Fruit fly (Drosophila melanogaster) whole organism, embryonic: Measurements from ENCODE around the gene Hecw.

Experiments used
- Ada2b ChIP-seq: fragments of 200-800 bp; sonication (Bioruptor generic); IDR thresholded peaks from 2 replicates; pipeline ENCODE4 v1.3.6; 2022; ENCODE audit warnings: missing biosample characterization, missing genetic modification characterization
- Bgb ChIP-seq: fragments of 200-800 bp; sonication (Bioruptor generic); IDR thresholded peaks from 2 replicates; pipeline ENCODE4 v1.3.6; 2022; ENCODE audit warnings: missing biosample characterization, missing genetic modification characterization; ENCODE audit not compliant: partially characterized antibody
- Blimp-1 ChIP-seq: fragments of 200-800 bp; sonication (Bioruptor generic); optimal IDR thresholded peaks from 3 replicates; lab custom pipeline; 2018; ENCODE audit warnings: missing biosample characterization, missing genetic modification characterization, mild to moderate bottlenecking, moderate library complexity, missing genetic modification reagents
- CG10147 ChIP-seq: fragments of 200-800 bp; sonication (Bioruptor generic); optimal IDR thresholded peaks from 2 replicates; lab custom pipeline; 2019; ENCODE audit warnings: missing biosample characterization, mild to moderate bottlenecking, missing genetic modification characterization, moderate library complexity
- CG11093 ChIP-seq: fragments of 200-800 bp; sonication (Bioruptor generic); IDR thresholded peaks from 3 replicates; pipeline ENCODE4 v1.3.6; 2022; ENCODE audit warnings: missing biosample characterization, missing genetic modification characterization
- CG11247 ChIP-seq: fragments of 200-800 bp; sonication (Bioruptor generic); IDR thresholded peaks from 2 replicates; pipeline ENCODE4 v1.3.6; 2022; ENCODE audit warnings: missing biosample characterization, missing genetic modification characterization
- CG11695 ChIP-seq: fragments of 200-800 bp; sonication (Bioruptor generic); IDR thresholded peaks from 3 replicates; pipeline ENCODE4 v1.3.6; 2022; ENCODE audit warnings: missing biosample characterization, missing genetic modification characterization
- CG12155 ChIP-seq: fragments of 200-800 bp; sonication (Bioruptor generic); optimal IDR thresholded peaks from 3 replicates; lab custom pipeline; 2016; ENCODE audit warnings: missing biosample characterization, missing genetic modification characterization
- CG13894 ChIP-seq: fragments of 200-800 bp; sonication (Bioruptor generic); optimal IDR thresholded peaks from 3 replicates; lab custom pipeline; 2018; ENCODE audit warnings: missing biosample characterization, mild to moderate bottlenecking, missing genetic modification characterization, moderate library complexity
- CG15514 ChIP-seq: fragments of 200-800 bp; sonication (Bioruptor generic); optimal IDR thresholded peaks from 3 replicates; lab custom pipeline; 2017; ENCODE audit warnings: missing biosample characterization, missing genetic modification characterization, mild to moderate bottlenecking, moderate library complexity, missing genetic modification reagents
- CG1602 ChIP-seq: fragments of 200-800 bp; sonication (Bioruptor generic); optimal IDR thresholded peaks from 3 replicates; lab custom pipeline; 2016; ENCODE audit warnings: missing biosample characterization, missing genetic modification characterization
- CG3065 ChIP-seq: fragments of 200-800 bp; sonication (Bioruptor generic); optimal IDR thresholded peaks from 2 replicates; lab custom pipeline; 2016; ENCODE audit warnings: missing biosample characterization, missing genetic modification characterization
- CG31224 ChIP-seq: fragments of 200-800 bp; sonication (Bioruptor generic); IDR thresholded peaks from 2 replicates; pipeline ENCODE4 v1.3.6; 2022; ENCODE audit warnings: missing biosample characterization, missing genetic modification characterization
- CG32532 ChIP-seq: fragments of 200-800 bp; sonication (Bioruptor generic); IDR thresholded peaks from 2 replicates; pipeline ENCODE4 v1.3.6; 2022; ENCODE audit warnings: missing biosample characterization, missing genetic modification characterization
- CG34376 ChIP-seq: fragments of 200-800 bp; sonication (Bioruptor generic); optimal IDR thresholded peaks from 2 replicates; lab custom pipeline; 2018; ENCODE audit warnings: missing biosample characterization, mild to moderate bottlenecking, missing genetic modification characterization
- CG3847 ChIP-seq: fragments of 200-800 bp; sonication (Bioruptor generic); IDR thresholded peaks from 2 replicates; pipeline ENCODE4 v1.3.6; 2022; ENCODE audit warnings: missing biosample characterization, missing genetic modification characterization
- CG4617 ChIP-seq: fragments of 200-800 bp; sonication (Bioruptor generic); optimal IDR thresholded peaks from 3 replicates; lab custom pipeline; 2016; ENCODE audit warnings: missing biosample characterization, missing genetic modification characterization, borderline replicate concordance
- CG6683 ChIP-seq: fragments of 200-800 bp; sonication (Bioruptor generic); optimal IDR thresholded peaks from 2 replicates; lab custom pipeline; 2017; ENCODE audit warnings: missing biosample characterization, mild to moderate bottlenecking, missing genetic modification characterization, missing genetic modification reagents
- CG6813 ChIP-seq: fragments of 200-800 bp; sonication (Bioruptor generic); optimal IDR thresholded peaks from 2 replicates; lab custom pipeline; 2017; ENCODE audit warnings: missing biosample characterization, missing genetic modification characterization, mild to moderate bottlenecking, moderate library complexity, missing genetic modification reagents
- CG7839 ChIP-seq: fragments of 200-800 bp; sonication (Bioruptor generic); optimal IDR thresholded peaks from 3 replicates; lab custom pipeline; 2018; ENCODE audit warnings: missing biosample characterization, mild to moderate bottlenecking, missing genetic modification characterization, moderate library complexity
- CG9215 ChIP-seq: fragments of 200-800 bp; sonication (Bioruptor generic); IDR thresholded peaks from 2 replicates; pipeline ENCODE4 v1.3.6; 2022; ENCODE audit warnings: missing biosample characterization, missing genetic modification characterization
- Drgx ChIP-seq: fragments of 200-800 bp; sonication (Bioruptor generic); IDR thresholded peaks from 2 replicates; pipeline ENCODE4 v1.3.6; 2022; ENCODE audit warnings: missing biosample characterization, missing genetic modification characterization
- E2f1 ChIP-seq: fragments of 200-800 bp; sonication (Bioruptor generic); IDR thresholded peaks from 2 replicates; pipeline ENCODE4 v1.3.6; 2022; ENCODE audit warnings: missing biosample characterization, missing genetic modification characterization
- Gsc ChIP-seq: fragments of 200-800 bp; sonication (Bioruptor generic); IDR thresholded peaks from 2 replicates; pipeline ENCODE4 v1.3.6; 2022; ENCODE audit warnings: missing biosample characterization, missing genetic modification characterization
- Hand ChIP-seq: fragments of 200-800 bp; sonication (Bioruptor generic); optimal IDR thresholded peaks from 2 replicates; lab custom pipeline; 2017; ENCODE audit warnings: mild to moderate bottlenecking, missing biosample characterization, missing genetic modification reagents, missing genetic modification characterization
- HmgD ChIP-seq: fragments of 200-800 bp; sonication (Bioruptor generic); optimal IDR thresholded peaks from 3 replicates; lab custom pipeline; 2016; ENCODE audit warnings: missing biosample characterization, missing genetic modification characterization
- Hr39 ChIP-seq: fragments of >200 bp; optimal IDR thresholded peaks from 2 replicates; lab custom pipeline; 2017
- MTF-1 ChIP-seq: fragments of 200-800 bp; sonication (Bioruptor generic); optimal IDR thresholded peaks from 2 replicates; lab custom pipeline; 2018; ENCODE audit warnings: missing biosample characterization, mild to moderate bottlenecking, missing genetic modification characterization, borderline replicate concordance
- Meics ChIP-seq: fragments of 200-800 bp; sonication (Bioruptor generic); optimal IDR thresholded peaks from 2 replicates; lab custom pipeline; 2017; ENCODE audit warnings: missing biosample characterization, mild to moderate bottlenecking, missing genetic modification characterization
- Ravus ChIP-seq: fragments of 200-800 bp; sonication (Bioruptor generic); IDR thresholded peaks from 2 replicates; pipeline ENCODE4 v1.3.6; 2022; ENCODE audit warnings: missing biosample characterization, missing genetic modification characterization
- Vsx1 ChIP-seq: fragments of 200-800 bp; sonication (Bioruptor generic); optimal IDR thresholded peaks from 2 replicates; lab custom pipeline; 2017; ENCODE audit warnings: missing biosample characterization, mild to moderate bottlenecking, missing genetic modification characterization, missing genetic modification reagents
- aop ChIP-seq: fragments of 200-800 bp; sonication (Bioruptor generic); IDR thresholded peaks from 2 replicates; pipeline ENCODE4 v1.3.6; 2022; ENCODE audit warnings: missing biosample characterization, missing genetic modification characterization
- croc ChIP-seq: fragments of 200-800 bp; sonication (Bioruptor generic); conservative IDR thresholded peaks from 3 replicates; pipeline ENCODE4 v1.3.6; 2022; ENCODE audit warnings: missing biosample characterization, missing genetic modification characterization
- fd3F ChIP-seq: fragments of 200-800 bp; sonication (Bioruptor generic); optimal IDR thresholded peaks from 2 replicates; lab custom pipeline; 2018; ENCODE audit warnings: missing biosample characterization, mild to moderate bottlenecking, missing genetic modification characterization, moderate library complexity
- gro ChIP-seq: fragments of 200-800 bp; sonication (Bioruptor generic); optimal IDR thresholded peaks from 2 replicates; lab custom pipeline; 2016; ENCODE audit warnings: missing biosample characterization, missing genetic modification characterization
- gsb-n ChIP-seq: fragments of 200-800 bp; sonication (Bioruptor generic); optimal IDR thresholded peaks from 3 replicates; lab custom pipeline; 2018; ENCODE audit warnings: missing biosample characterization, mild to moderate bottlenecking, missing genetic modification characterization
- kni ChIP-seq: fragments of 200-800 bp; sonication (Bioruptor generic); optimal IDR thresholded peaks from 3 replicates; lab custom pipeline; 2017; ENCODE audit warnings: mild to moderate bottlenecking, missing biosample characterization, missing genetic modification reagents, missing genetic modification characterization
- lola ChIP-seq, 3 experiments: fragments of >200 bp in 2 of 3; fragments of 200-800 bp in 1 of 3; sonication (Bioruptor generic) in 1 of 3; optimal IDR thresholded peaks; 2 replicates each; lab custom pipeline; 2017 to 2019; ENCODE audit warnings: missing biosample characterization in 3 of 3, missing genetic modification characterization in 3 of 3, mild to moderate bottlenecking in 1 of 3, moderate library complexity in 1 of 3
- nom ChIP-seq: fragments of 200-800 bp; sonication (Bioruptor generic); optimal IDR thresholded peaks from 2 replicates; lab custom pipeline; 2017; ENCODE audit warnings: missing biosample characterization, missing genetic modification characterization, mild to moderate bottlenecking, moderate library complexity, missing genetic modification reagents
- pan ChIP-seq, 4 experiments: fragments of >200 bp in 3 of 4; fragments of 200-800 bp in 1 of 4; sonication (Bioruptor generic) in 1 of 4; optimal IDR thresholded peaks in 3 of 4; IDR thresholded peaks in 1 of 4; 2 replicates each; pipeline versions ENCODE4 v1.3.6 to Lab custom; 2017 to 2022; ENCODE audit warnings: missing biosample characterization in 2 of 4, missing genetic modification characterization in 2 of 4, mixed read lengths in 1 of 4
- pros ChIP-seq: fragments of 200-800 bp; sonication (Bioruptor generic); optimal IDR thresholded peaks from 3 replicates; lab custom pipeline; 2019; ENCODE audit warnings: missing biosample characterization, mild to moderate bottlenecking, missing genetic modification characterization, moderate library complexity
- run ChIP-seq: fragments of 200-800 bp; sonication (Bioruptor generic); optimal IDR thresholded peaks from 3 replicates; lab custom pipeline; 2018; ENCODE audit warnings: missing biosample characterization, mild to moderate bottlenecking, missing genetic modification characterization
- sisA ChIP-seq: fragments of 200-800 bp; sonication (Bioruptor generic); IDR thresholded peaks from 2 replicates; pipeline ENCODE4 v1.3.6; 2022; ENCODE audit warnings: missing biosample characterization, missing genetic modification characterization
- slbo ChIP-seq: fragments of 200-800 bp; sonication (Bioruptor generic); IDR thresholded peaks from 2 replicates; pipeline ENCODE4 v1.3.6; 2022; ENCODE audit warnings: missing biosample characterization, missing genetic modification characterization
- slou ChIP-seq: fragments of 200-800 bp; sonication (Bioruptor generic); optimal IDR thresholded peaks from 3 replicates; lab custom pipeline; 2016; ENCODE audit warnings: missing biosample characterization, missing genetic modification characterization
- sug ChIP-seq: fragments of 200-800 bp; optimal IDR thresholded peaks from 2 replicates; lab custom pipeline; 2019; ENCODE audit warnings: missing biosample characterization, mild to moderate bottlenecking, missing genetic modification characterization, moderate library complexity

Hecw gene

DNA sequence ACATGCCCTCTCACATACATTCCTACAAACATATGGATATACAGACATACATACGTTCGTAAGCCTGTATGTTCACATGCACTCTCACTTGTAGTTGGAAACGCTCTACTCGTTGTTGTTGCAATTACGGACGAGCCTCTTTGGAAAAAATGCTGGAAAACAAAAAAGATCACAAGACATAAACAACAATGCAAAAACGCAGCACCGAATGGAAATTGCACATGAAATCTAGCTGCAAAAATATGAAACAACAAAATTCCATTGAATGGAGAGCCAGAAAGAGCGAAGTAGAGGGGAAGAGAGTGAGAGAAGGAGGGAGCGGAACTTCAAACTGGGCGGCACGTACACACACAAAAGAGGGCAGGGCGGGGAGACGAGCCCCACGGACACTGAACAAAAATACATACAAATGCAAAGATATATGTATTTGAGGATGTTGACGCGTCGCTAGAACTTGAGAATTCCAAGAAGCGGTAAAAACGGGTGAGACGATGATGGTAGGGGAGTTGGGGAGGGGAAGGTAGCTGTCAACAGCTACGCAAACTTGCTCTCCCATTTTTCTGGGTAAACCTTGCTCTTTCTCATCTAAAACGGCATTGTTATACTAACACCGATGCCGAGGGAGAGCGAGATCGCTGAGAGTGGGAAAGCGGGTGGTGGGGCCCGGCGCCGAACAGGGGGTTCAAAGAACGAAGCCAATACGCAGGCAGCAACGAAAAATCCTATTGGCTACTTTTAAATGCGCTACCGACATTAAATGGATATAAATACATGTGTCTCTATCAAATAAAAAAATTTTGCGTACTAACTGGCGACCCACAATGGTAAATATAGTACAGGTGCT, 24.4 kb upstream of the Hecw start (continued):
- TF ChIP-seq pan (optimal IDR thresholded peaks at IDR 0.05; lab: Kevin White, UChicago) (no peak), pan (GFP tag; optimal IDR thresholded peaks at IDR 0.05 in 1 of 2, IDR thresholded peaks at IDR 0.05 in 1 of 2) (peak in 1 of 2 experiments; percentile 35), gro (peak; percentile 50), CG15514 (GFP tag; lab: Kevin White, UChicago) (peak; percentile 1), Ada2b (GFP tag; lab: Robert Waterston, UW) (0 out of 2 replicates have a peak, but pooled peaks have one; percentile 17), slou (GFP tag; lab: Kevin White, UChicago) (peak; percentile 22), Meics (peak; percentile 23), CG32532 (GFP tag; lab: Robert Waterston, UW) (peak; percentile 55), kni (GFP tag; lab: Kevin White, UChicago) (peak; percentile 89), CG11695 (0 out of 3 replicates have a peak, but pooled peaks have one; percentile 13), croc (GFP tag; lab: Robert Waterston, UW) (peak; percentile 22; the same call in 1 of the 3 replicates), run (tag; lab: Kevin White, UChicago) (no peak), Hr39 (lab: Kevin White, UChicago) (no peak), CG6813 (GFP tag; lab: Kevin White, UChicago) (peak; percentile 39), HmgD (GFP tag; lab: Kevin White, UChicago) (peak; percentile 30), Vsx1 (GFP tag; lab: Kevin White, UChicago) (peak; percentile 15), CG9215 (GFP tag; lab: Robert Waterston, UW) (peak; percentile 42; the same call in 1 of the 2 replicates), aop (GFP tag; lab: Robert Waterston, UW) (0 out of 2 replicates have a peak, but pooled peaks have one; percentile 37), CG31224 (GFP tag; lab: Robert Waterston, UW) (0 out of 2 replicates have a peak, but pooled peaks have one; percentile 13), Hand (GFP tag; lab: Kevin White, UChicago) (peak; percentile 12), Drgx (GFP tag; lab: Robert Waterston, UW) (peak; percentile 51), Gsc (GFP tag; lab: Robert Waterston, UW) (no peak), CG3065 (GFP tag; lab: Kevin White, UChicago) (no peak), CG13894 (tag; lab: Kevin White, UChicago) (peak; percentile 84), lola (GFP tag; optimal IDR thresholded peaks at IDR 0.05; lab: Kevin White, UChicago) (peak in 1 of 3 experiments; percentile 8), CG12155 (no peak), CG4617 (no peak), slbo (GFP tag; lab: Robert Waterston, UW) (peak; percentile 57; the same call in 1 of the 2 replicates), CG34376 (GFP tag; lab: Kevin White, UChicago) (peak; percentile 86), sug (peak; percentile 87), pros (GFP tag; lab: Kevin White, UChicago) (peak; percentile 59), CG11093 (peak; percentile 21; the same call in 1 of the 3 replicates), Blimp-1 (peak; percentile 4), Bgb (GFP tag; lab: Robert Waterston, UW) (peak; percentile 48; the same call in 1 of the 2 replicates), CG1602 (GFP tag; lab: Kevin White, UChicago) (peak; percentile 21), CG7839 (tag; lab: Kevin White, UChicago) (peak; percentile 65), CG6683 (no peak), E2f1 (0 out of 2 replicates have a peak, but pooled peaks have one; percentile 30), CG10147 (peak; percentile 15), gsb-n (tag; lab: Kevin White, UChicago) (no peak), nom (GFP tag; lab: Kevin White, UChicago) (peak; percentile 12), CG3847 (GFP tag; lab: Robert Waterston, UW) (0 out of 2 replicates have a peak, but pooled peaks have one; percentile 42), Ravus (GFP tag; lab: Robert Waterston, UW) (no peak), fd3F (peak; percentile 18), sisA (GFP tag; lab: Robert Waterston, UW) (peak; percentile 51), CG11247 (GFP tag; lab: Robert Waterston, UW) (peak; percentile 6; the same call in 1 of the 2 replicates), MTF-1 (GFP tag; lab: Kevin White, UChicago) (peak; percentile 17)
